Worm (Caenorhabditis elegans): ENCODE results near the gene F34D10.4.

DNA sequence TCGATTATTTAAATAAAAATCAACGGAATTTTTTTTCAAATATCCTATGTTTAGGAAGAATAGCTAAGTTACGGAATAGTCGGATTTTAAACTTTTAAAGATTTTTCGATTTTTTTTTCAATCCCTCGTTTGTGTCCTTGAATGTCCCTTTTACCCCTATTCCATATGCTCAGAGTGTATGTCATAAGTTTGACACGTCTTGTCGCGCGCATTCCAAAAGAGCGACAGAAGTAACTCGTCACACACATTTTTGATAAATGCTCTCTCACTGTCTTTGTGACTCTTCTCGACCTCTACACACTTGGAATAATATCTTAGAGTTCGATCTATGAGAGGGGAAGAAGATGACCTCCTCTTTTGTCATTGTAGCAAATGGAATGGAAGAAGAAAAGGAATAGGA is 47.5 kb downstream of the F34D10.4 start:
- TF ChIP-seq pha-4 (tag; optimal IDR thresholded peaks at IDR 0.05) (no peak), nhr-2 (tag; optimal IDR thresholded peaks at IDR 0.05) (no peak), nhr-76 (tag; optimal IDR thresholded peaks at IDR 0.05) (no peak), zip-8 (tag; optimal IDR thresholded peaks at IDR 0.05) (no peak), nhr-12 (tag; optimal IDR thresholded peaks at IDR 0.05) (no peak), lsy-2 (tag; optimal IDR thresholded peaks at IDR 0.05) (no peak), lin-13 (tag; optimal IDR thresholded peaks at IDR 0.05) (no peak), ztf-11 (tag; optimal IDR thresholded peaks at IDR 0.05) (no peak), elt-3 (tag; optimal IDR thresholded peaks at IDR 0.05) (no peak), blmp-1 (tag; optimal IDR thresholded peaks at IDR 0.05) (no peak)
